Worm (Caenorhabditis elegans) whole organism, L2 larva: ENCODE measurements around the gene B0554.7.

Experiments
- F13H6.1 ChIP-seq: sonication (generic microtip); optimal IDR thresholded peaks from 2 replicates; lab custom pipeline; 2016; ENCODE audit warnings: missing genetic modification characterization, missing compliant biosample characterization
- Y55F3AM.14 ChIP-seq: fragments of 200-800 bp; sonication (Bioruptor generic); optimal IDR thresholded peaks from 2 replicates; lab custom pipeline; 2018; ENCODE audit warnings: mild to moderate bottlenecking, missing genetic modification characterization, missing compliant biosample characterization
- ZK546.5 ChIP-seq: sonication (generic microtip); optimal IDR thresholded peaks from 2 replicates; lab custom pipeline; 2017; ENCODE audit warnings: missing biosample characterization, missing genetic modification characterization
- aly-2 ChIP-seq: fragments of 150-350 bp; optimal IDR thresholded peaks from 2 replicates; lab custom pipeline; 2014; ENCODE audit warnings: missing biosample characterization, missing genetic modification characterization
- ama-1 ChIP-seq: fragments of 150-350 bp; optimal IDR thresholded peaks from 2 replicates; lab custom pipeline; 2018; ENCODE audit warnings: inconsistent platforms
- blmp-1 ChIP-seq: sonication (generic microtip); optimal IDR thresholded peaks from 2 replicates; lab custom pipeline; 2017; ENCODE audit warnings: missing genetic modification characterization, mild to moderate bottlenecking, missing compliant biosample characterization, antibody characterized with exemption, moderate library complexity; ENCODE audit not compliant: insufficient read depth
- crh-2 ChIP-seq: sonication (generic microtip); optimal IDR thresholded peaks from 2 replicates; lab custom pipeline; 2017; ENCODE audit warnings: missing biosample characterization, missing genetic modification characterization
- egl-27 ChIP-seq: sonication (generic microtip); optimal IDR thresholded peaks from 3 replicates; lab custom pipeline; 2017; ENCODE audit warnings: missing biosample characterization, missing genetic modification reagents, missing genetic modification characterization
- elt-1 ChIP-seq: fragments of 150-350 bp; optimal IDR thresholded peaks from 2 replicates; lab custom pipeline; 2014; ENCODE audit warnings: missing biosample characterization, missing genetic modification characterization
- elt-3 ChIP-seq: sonication (generic microtip); optimal IDR thresholded peaks from 2 replicates; lab custom pipeline; 2017; ENCODE audit warnings: missing biosample characterization, missing genetic modification characterization
- fos-1 ChIP-seq: fragments of 150-350 bp; optimal IDR thresholded peaks from 2 replicates; lab custom pipeline; 2014; ENCODE audit warnings: missing biosample characterization, missing genetic modification characterization
- gmeb-1 ChIP-seq: fragments of 150-350 bp; optimal IDR thresholded peaks from 2 replicates; lab custom pipeline; 2014; ENCODE audit warnings: missing biosample characterization, missing genetic modification characterization
- lin-13 ChIP-seq: fragments of 150-350 bp; optimal IDR thresholded peaks from 2 replicates; lab custom pipeline; 2014; ENCODE audit warnings: missing biosample characterization, missing genetic modification reagents, missing genetic modification characterization
- lin-39 ChIP-seq: fragments of 150-350 bp; optimal IDR thresholded peaks from 2 replicates; lab custom pipeline; 2014; ENCODE audit warnings: missing biosample characterization, missing genetic modification reagents, missing genetic modification characterization
- lsy-2 ChIP-seq, 2 experiments: fragments of 150-350 bp in 1 of 2; sonication (generic microtip) in 1 of 2; optimal IDR thresholded peaks; 2 replicates each; lab custom pipeline; 2014 to 2017; ENCODE audit warnings: missing biosample characterization in 2 of 2, missing genetic modification characterization in 2 of 2
- mab-5 ChIP-seq: fragments of 150-350 bp; optimal IDR thresholded peaks from 2 replicates; lab custom pipeline; 2014; ENCODE audit warnings: missing biosample characterization, missing genetic modification characterization
- mbf-1 ChIP-seq: sonication (generic microtip); optimal IDR thresholded peaks from 2 replicates; lab custom pipeline; 2017; ENCODE audit warnings: missing biosample characterization, missing genetic modification characterization
- nhr-10 ChIP-seq: sonication (generic microtip); optimal IDR thresholded peaks from 2 replicates; lab custom pipeline; 2017; ENCODE audit warnings: missing biosample characterization, missing genetic modification characterization
- nhr-11 ChIP-seq: fragments of 150-350 bp; optimal IDR thresholded peaks from 2 replicates; lab custom pipeline; 2014; ENCODE audit warnings: missing biosample characterization, missing genetic modification characterization
- nhr-12 ChIP-seq: fragments of 150-350 bp; optimal IDR thresholded peaks from 2 replicates; lab custom pipeline; 2014; ENCODE audit warnings: missing biosample characterization, missing genetic modification characterization
- nhr-129 ChIP-seq: fragments of 150-350 bp; optimal IDR thresholded peaks from 2 replicates; lab custom pipeline; 2014; ENCODE audit warnings: missing biosample characterization, missing genetic modification characterization
- nhr-21 ChIP-seq: fragments of 150-350 bp; optimal IDR thresholded peaks from 2 replicates; lab custom pipeline; 2014; ENCODE audit warnings: missing biosample characterization, missing genetic modification characterization
- nhr-23 ChIP-seq: fragments of 150-350 bp; optimal IDR thresholded peaks from 2 replicates; lab custom pipeline; 2014; ENCODE audit warnings: missing biosample characterization, missing genetic modification reagents, missing genetic modification characterization
- nhr-6 ChIP-seq: fragments of 150-350 bp; optimal IDR thresholded peaks from 2 replicates; lab custom pipeline; 2014; ENCODE audit warnings: missing biosample characterization, missing genetic modification characterization
- nhr-77 ChIP-seq: fragments of 150-350 bp; optimal IDR thresholded peaks from 2 replicates; lab custom pipeline; 2014; ENCODE audit warnings: missing biosample characterization, missing genetic modification characterization
- peb-1 ChIP-seq: fragments of 150-350 bp; optimal IDR thresholded peaks from 2 replicates; lab custom pipeline; 2014; ENCODE audit warnings: missing biosample characterization, missing genetic modification characterization
- sem-4 ChIP-seq: fragments of 150-350 bp; optimal IDR thresholded peaks from 2 replicates; lab custom pipeline; 2014; ENCODE audit warnings: missing biosample characterization, missing genetic modification reagents, missing genetic modification characterization
- skn-1 ChIP-seq: sonication (generic microtip); optimal IDR thresholded peaks from 2 replicates; lab custom pipeline; 2017; ENCODE audit warnings: missing biosample characterization, missing genetic modification characterization
- sma-3 ChIP-seq: sonication (generic microtip); optimal IDR thresholded peaks from 2 replicates; lab custom pipeline; 2016; ENCODE audit warnings: missing genetic modification reagents, missing genetic modification characterization, missing compliant biosample characterization
- sma-9 ChIP-seq, 2 experiments: fragments of 150-350 bp in 1 of 2; sonication (generic microtip) in 1 of 2; optimal IDR thresholded peaks; 2 replicates each; lab custom pipeline; 2014 to 2016; ENCODE audit warnings: missing genetic modification characterization in 2 of 2, mild to moderate bottlenecking in 1 of 2, missing biosample characterization in 1 of 2, missing compliant biosample characterization in 1 of 2, missing genetic modification reagents in 1 of 2, moderate library complexity in 1 of 2
- snpc-4 ChIP-seq: fragments of 150-350 bp; optimal IDR thresholded peaks from 2 replicates; lab custom pipeline; 2014; ENCODE audit warnings: missing biosample characterization, missing genetic modification characterization
- unc-55 ChIP-seq: fragments of 150-350 bp; sonication (generic microtip); optimal IDR thresholded peaks from 3 replicates; lab custom pipeline; 2014; ENCODE audit warnings: missing biosample characterization, missing genetic modification reagents, missing genetic modification characterization
- zag-1 ChIP-seq: fragments of 150-350 bp; optimal IDR thresholded peaks from 2 replicates; lab custom pipeline; 2014; ENCODE audit warnings: missing biosample characterization, missing genetic modification characterization
- ztf-11 ChIP-seq: sonication (generic microtip); optimal IDR thresholded peaks from 2 replicates; lab custom pipeline; 2017; ENCODE audit warnings: missing biosample characterization, missing genetic modification characterization

B0554.7 gene

ce11 chrV:482860-483259 lies 42.0 kb upstream of the B0554.7 start:
- TF ChIP-seq Y55F3AM.14 (GFP tag; lab: Kevin White, UChicago) (no peak), ztf-11 (no peak), fos-1 (tag; lab: Kevin White, UChicago) (no peak), ZK546.5 (no peak)

ce11 chrV:479046-479445 lies 38.2 kb upstream of the B0554.7 start:
- no peak for TF ChIP-seq unc-55
- no peak for TF ChIP-seq gmeb-1
- no peak for TF ChIP-seq nhr-21 (tag; lab: Kevin White, UChicago)
- TF ChIP-seq F13H6.1 (tag; lab: Kevin White, UChicago): no peak
- TF ChIP-seq mab-5 (tag; lab: Kevin White, UChicago): no peak
- no peak for TF ChIP-seq skn-1
- TF ChIP-seq elt-3 (tag; lab: Kevin White, UChicago): no peak
- no peak for TF ChIP-seq sem-4
- no peak for TF ChIP-seq egl-27 (tag; lab: Kevin White, UChicago)
- TF ChIP-seq nhr-12 (tag; lab: Kevin White, UChicago): no peak
- no peak for TF ChIP-seq lsy-2 (tag; optimal IDR thresholded peaks at IDR 0.05; lab: Kevin White, UChicago)
- TF ChIP-seq nhr-77 (tag; lab: Kevin White, UChicago): no peak
- no peak for TF ChIP-seq mbf-1
- TF ChIP-seq nhr-11: no peak
- no peak for TF ChIP-seq Y55F3AM.14 (GFP tag; lab: Kevin White, UChicago)
- TF ChIP-seq lin-13: no peak
- TF ChIP-seq nhr-6 (tag; lab: Kevin White, UChicago): no peak
- no peak for TF ChIP-seq nhr-10 (tag; lab: Kevin White, UChicago)
- TF ChIP-seq zag-1 (tag; lab: Kevin White, UChicago): no peak

ce11 chrV:477664-478212 lies 36.9 kb upstream of the B0554.7 start, which contains the start of gene nhr-55:
Gene nhr-55, plus strand, starts transcription at chrV:478162.
- TF ChIP-seq fos-1 (tag; lab: Kevin White, UChicago) (peak; percentile 93), sma-9 (GFP tag; optimal IDR thresholded peaks at IDR 0.05; lab: Kevin White, UChicago) (peak; percentile 53), sma-9 (tag; optimal IDR thresholded peaks at IDR 0.05; lab: Kevin White, UChicago) (no peak), nhr-23 (no peak), egl-27 (tag; lab: Kevin White, UChicago) (no peak), crh-2 (tag; lab: Kevin White, UChicago) (peak; percentile 44), nhr-12 (tag; lab: Kevin White, UChicago) (no peak), nhr-21 (tag; lab: Kevin White, UChicago) (no peak), snpc-4 (tag; lab: Kevin White, UChicago) (no peak), elt-1 (no peak), mab-5 (tag; lab: Kevin White, UChicago) (no peak), aly-2 (tag; lab: Kevin White, UChicago) (no peak)

- TF ChIP-seq lin-39 (tag; lab: Kevin White, UChicago): no peak
- TF ChIP-seq sma-9 (GFP tag; optimal IDR thresholded peaks at IDR 0.05; lab: Kevin White, UChicago): peak; percentile 43
- TF ChIP-seq sma-9 (tag; optimal IDR thresholded peaks at IDR 0.05; lab: Kevin White, UChicago): no peak
- no peak for TF ChIP-seq peb-1 (tag; lab: Kevin White, UChicago)
- TF ChIP-seq fos-1 (tag; lab: Kevin White, UChicago): peak; percentile 79
- no peak for TF ChIP-seq ama-1 (lab: Kevin White, UChicago)
- no peak for TF ChIP-seq Y55F3AM.14 (GFP tag; lab: Kevin White, UChicago)
- no peak for TF ChIP-seq sma-3 (GFP tag; lab: Kevin White, UChicago)
- no peak for TF ChIP-seq nhr-129 (tag; lab: Kevin White, UChicago)
- no peak for TF ChIP-seq zag-1 (tag; lab: Kevin White, UChicago)
- no peak for TF ChIP-seq egl-27 (tag; lab: Kevin White, UChicago)
- TF ChIP-seq nhr-10 (tag; lab: Kevin White, UChicago): no peak
- no peak for TF ChIP-seq nhr-11
- no peak for TF ChIP-seq blmp-1 (tag; lab: Kevin White, UChicago)
- peak; percentile 26 for TF ChIP-seq crh-2 (tag; lab: Kevin White, UChicago)
- TF ChIP-seq nhr-23: no peak
Measured at ce11 chrV:474516-474915, 33.7 kb upstream of the B0554.7 start, which contains the start of gene nhr-99. Gene nhr-99, plus strand, starts transcription at chrV:474778.

ce11 chrV:472589-472988 lies 31.8 kb upstream of the B0554.7 start, which contains the start of gene srt-31:
Gene srt-31, plus strand, starts transcription at chrV:472889.
- TF ChIP-seq nhr-23: no peak
- no peak for TF ChIP-seq nhr-129 (tag; lab: Kevin White, UChicago)
- TF ChIP-seq, all 48 proteins: peak for 0
